Fruit fly (Drosophila melanogaster) whole organism, embryonic: Measurements from ENCODE around the gene FucTA.
A peak's percentile ranks its signal among the peaks of the same experiment; 100 is the strongest.

Source experiments
- Ada2b ChIP-seq: fragments of 200-800 bp; sonication (Bioruptor generic); IDR thresholded peaks from 2 replicates; pipeline ENCODE4 v1.3.6; 2022; ENCODE audit warnings: missing biosample characterization, missing genetic modification characterization
- Atf-2 ChIP-seq: fragments of 200-800 bp; sonication (Bioruptor generic); optimal IDR thresholded peaks from 2 replicates; lab custom pipeline; 2016; ENCODE audit warnings: missing biosample characterization, missing genetic modification characterization
- Bteb2 ChIP-seq: fragments of 200-800 bp; sonication (Bioruptor generic); optimal IDR thresholded peaks from 2 replicates; lab custom pipeline; 2016; ENCODE audit warnings: missing biosample characterization, missing genetic modification characterization
- CG10267 ChIP-seq: fragments of 200-800 bp; sonication (Bioruptor generic); optimal IDR thresholded peaks from 2 replicates; lab custom pipeline; 2018; ENCODE audit warnings: missing biosample characterization, mild to moderate bottlenecking, missing genetic modification characterization, moderate library complexity
- CG13775 ChIP-seq: fragments of 200-800 bp; sonication (Bioruptor generic); optimal IDR thresholded peaks from 3 replicates; lab custom pipeline; 2017; ENCODE audit warnings: missing biosample characterization, mild to moderate bottlenecking, missing genetic modification characterization
- CG13894 ChIP-seq: fragments of 200-800 bp; sonication (Bioruptor generic); optimal IDR thresholded peaks from 3 replicates; lab custom pipeline; 2018; ENCODE audit warnings: missing biosample characterization, mild to moderate bottlenecking, missing genetic modification characterization, moderate library complexity
- CG14965 ChIP-seq: fragments of 200-800 bp; sonication (Bioruptor generic); optimal IDR thresholded peaks from 2 replicates; lab custom pipeline; 2016; ENCODE audit warnings: missing biosample characterization, missing genetic modification characterization, borderline replicate concordance
- CG15269 ChIP-seq: fragments of 200-800 bp; sonication (Bioruptor generic); optimal IDR thresholded peaks from 2 replicates; lab custom pipeline; 2018; ENCODE audit warnings: missing biosample characterization, mild to moderate bottlenecking, missing genetic modification characterization, moderate library complexity
- CG15514 ChIP-seq: fragments of 200-800 bp; sonication (Bioruptor generic); optimal IDR thresholded peaks from 3 replicates; lab custom pipeline; 2017; ENCODE audit warnings: missing biosample characterization, missing genetic modification characterization, mild to moderate bottlenecking, moderate library complexity, missing genetic modification reagents
- CG15601 ChIP-seq: fragments of 200-800 bp; sonication (Bioruptor generic); optimal IDR thresholded peaks from 3 replicates; lab custom pipeline; 2019; ENCODE audit warnings: missing biosample characterization, mild to moderate bottlenecking, missing genetic modification characterization, moderate library complexity
- CG18764 ChIP-seq: fragments of 200-800 bp; sonication (Bioruptor generic); optimal IDR thresholded peaks from 3 replicates; lab custom pipeline; 2016; ENCODE audit warnings: missing biosample characterization, missing genetic modification characterization
- CG3407 ChIP-seq: fragments of 200-800 bp; sonication (Bioruptor generic); optimal IDR thresholded peaks from 2 replicates; lab custom pipeline; 2018; ENCODE audit warnings: missing biosample characterization, mild to moderate bottlenecking, missing genetic modification characterization
- CG3838 ChIP-seq: fragments of 200-800 bp; sonication (Bioruptor generic); optimal IDR thresholded peaks from 3 replicates; lab custom pipeline; 2016; ENCODE audit warnings: missing biosample characterization, missing genetic modification characterization
- CG4328 ChIP-seq: fragments of 200-800 bp; sonication (Bioruptor generic); optimal IDR thresholded peaks from 3 replicates; lab custom pipeline; 2017; ENCODE audit warnings: missing biosample characterization, missing genetic modification reagents, missing genetic modification characterization
- CG7556 ChIP-seq: fragments of 200-800 bp; sonication (Bioruptor generic); optimal IDR thresholded peaks from 2 replicates; lab custom pipeline; 2017; ENCODE audit warnings: missing biosample characterization, mild to moderate bottlenecking, missing genetic modification characterization
- CG7745 ChIP-seq: fragments of 200-800 bp; sonication (Bioruptor generic); optimal IDR thresholded peaks from 2 replicates; lab custom pipeline; 2018; ENCODE audit warnings: missing biosample characterization, mild to moderate bottlenecking, missing genetic modification characterization, moderate library complexity
- CG8281 ChIP-seq: fragments of 200-800 bp; sonication (Bioruptor generic); optimal IDR thresholded peaks from 2 replicates; lab custom pipeline; 2018; ENCODE audit warnings: missing biosample characterization, mild to moderate bottlenecking, missing genetic modification characterization, moderate library complexity
- CrebB ChIP-seq: fragments of 200-800 bp; sonication (Bioruptor generic); optimal IDR thresholded peaks from 3 replicates; lab custom pipeline; 2018; ENCODE audit warnings: missing biosample characterization, mild to moderate bottlenecking, missing genetic modification characterization
- Elba2 ChIP-seq: fragments of 200-800 bp; sonication (Bioruptor generic); optimal IDR thresholded peaks from 3 replicates; lab custom pipeline; 2016; ENCODE audit warnings: missing biosample characterization, missing genetic modification characterization
- H2.0 ChIP-seq: fragments of 200-800 bp; sonication (Bioruptor generic); IDR thresholded peaks from 2 replicates; pipeline ENCODE4 v1.3.6; 2022; ENCODE audit warnings: missing biosample characterization, missing genetic modification characterization
- Hand ChIP-seq: fragments of 200-800 bp; sonication (Bioruptor generic); optimal IDR thresholded peaks from 2 replicates; lab custom pipeline; 2017; ENCODE audit warnings: mild to moderate bottlenecking, missing biosample characterization, missing genetic modification reagents, missing genetic modification characterization
- Hsf ChIP-seq: fragments of 200-800 bp; sonication (Bioruptor generic); optimal IDR thresholded peaks from 3 replicates; lab custom pipeline; 2016; ENCODE audit warnings: missing biosample characterization, missing genetic modification characterization
- MTF-1 ChIP-seq: fragments of 200-800 bp; sonication (Bioruptor generic); optimal IDR thresholded peaks from 2 replicates; lab custom pipeline; 2018; ENCODE audit warnings: missing biosample characterization, mild to moderate bottlenecking, missing genetic modification characterization, borderline replicate concordance
- Med ChIP-seq: fragments of 200-800 bp; sonication (Bioruptor generic); peaks from one replicate; lab custom pipeline; 2016; ENCODE audit warnings: missing biosample characterization, missing genetic modification characterization, mild to moderate bottlenecking, inconsistent platforms, moderate library complexity
- Myb ChIP-seq: fragments of 200-800 bp; sonication (Bioruptor generic); optimal IDR thresholded peaks from 2 replicates; lab custom pipeline; 2016; ENCODE audit warnings: missing biosample characterization, missing genetic modification characterization
- Oli ChIP-seq: fragments of 200-800 bp; sonication (Bioruptor generic); optimal IDR thresholded peaks from 2 replicates; lab custom pipeline; 2018; ENCODE audit warnings: missing biosample characterization, mild to moderate bottlenecking, missing genetic modification characterization, moderate library complexity
- Sin3A ChIP-seq: fragments of >200 bp; optimal IDR thresholded peaks from 2 replicates; lab custom pipeline; 2018
- abd-A ChIP-seq: fragments of 200-800 bp; sonication (Bioruptor generic); optimal IDR thresholded peaks from 3 replicates; lab custom pipeline; 2019; ENCODE audit warnings: missing biosample characterization, mild to moderate bottlenecking, missing genetic modification characterization, moderate library complexity
- al ChIP-seq: fragments of 200-800 bp; sonication (Bioruptor generic); IDR thresholded peaks from 2 replicates; pipeline ENCODE4 v1.3.6; 2022; ENCODE audit warnings: missing biosample characterization, missing genetic modification characterization
- amos ChIP-seq: fragments of 200-800 bp; sonication (Bioruptor generic); IDR thresholded peaks from 2 replicates; pipeline ENCODE4 v1.3.6; 2022; ENCODE audit warnings: missing biosample characterization, missing genetic modification characterization; ENCODE audit not compliant: partially characterized antibody
- chif ChIP-seq, 2 experiments: fragments of 200-800 bp; sonication (Bioruptor generic); optimal IDR thresholded peaks; 3 replicates each; lab custom pipeline; 2016; ENCODE audit warnings: missing biosample characterization in 2 of 2, missing genetic modification characterization in 2 of 2
- chn ChIP-seq: fragments of 200-800 bp; sonication (Bioruptor generic); optimal IDR thresholded peaks from 2 replicates; lab custom pipeline; 2016; ENCODE audit warnings: missing biosample characterization, missing genetic modification characterization
- dmrt11E ChIP-seq: fragments of 200-800 bp; sonication (Bioruptor generic); optimal IDR thresholded peaks from 3 replicates; lab custom pipeline; 2018; ENCODE audit warnings: missing biosample characterization, mild to moderate bottlenecking, missing genetic modification characterization, moderate library complexity
- lmd ChIP-seq: fragments of 200-800 bp; sonication (Bioruptor generic); IDR thresholded peaks from 2 replicates; pipeline ENCODE4 v1.3.6; 2022; ENCODE audit warnings: missing biosample characterization, missing genetic modification characterization
- luna ChIP-seq: fragments of 200-800 bp; sonication (Bioruptor generic); optimal IDR thresholded peaks from 2 replicates; lab custom pipeline; 2016; ENCODE audit warnings: missing biosample characterization, missing genetic modification characterization
- mam ChIP-seq: fragments of 200-800 bp; sonication (Bioruptor generic); optimal IDR thresholded peaks from 3 replicates; lab custom pipeline; 2016; ENCODE audit warnings: missing biosample characterization, missing genetic modification characterization
- pfk ChIP-seq: fragments of 200-800 bp; sonication (Bioruptor generic); optimal IDR thresholded peaks from 2 replicates; lab custom pipeline; 2018; ENCODE audit warnings: missing biosample characterization, mild to moderate bottlenecking, missing genetic modification characterization, moderate library complexity
- rib ChIP-seq: fragments of 200-800 bp; sonication (Bioruptor generic); IDR thresholded peaks from 2 replicates; pipeline ENCODE4 v1.3.6; 2022; ENCODE audit warnings: missing biosample characterization, missing genetic modification characterization
- row ChIP-seq: fragments of 200-800 bp; sonication (Bioruptor generic); IDR thresholded peaks from 3 replicates; pipeline ENCODE4 v1.3.6; 2022; ENCODE audit warnings: missing biosample characterization, missing genetic modification characterization
- sens-2 ChIP-seq: fragments of 200-800 bp; sonication (Bioruptor generic); IDR thresholded peaks from 2 replicates; pipeline ENCODE4 v1.3.6; 2022; ENCODE audit warnings: missing biosample characterization, missing genetic modification characterization
- seq ChIP-seq: fragments of 200-800 bp; sonication (Bioruptor generic); IDR thresholded peaks from 2 replicates; pipeline ENCODE4 v1.3.6; 2022; ENCODE audit warnings: missing biosample characterization, missing genetic modification characterization
- slp2 ChIP-seq: fragments of 200-800 bp; sonication (Bioruptor generic); optimal IDR thresholded peaks from 2 replicates; lab custom pipeline; 2016; ENCODE audit warnings: missing biosample characterization, missing genetic modification characterization
- sob ChIP-seq: fragments of 200-800 bp; sonication (Bioruptor generic); IDR thresholded peaks from 2 replicates; pipeline ENCODE4 v1.3.6; 2022; ENCODE audit warnings: missing biosample characterization, missing genetic modification characterization
- stc ChIP-seq: fragments of 200-800 bp; sonication (Bioruptor generic); IDR thresholded peaks from 2 replicates; pipeline ENCODE4 v1.3.6; 2022; ENCODE audit warnings: missing biosample characterization, missing genetic modification characterization
- ttk ChIP-seq: fragments of 200-800 bp; sonication (Bioruptor generic); IDR thresholded peaks from 2 replicates; pipeline ENCODE4 v2.1.2; 2022; ENCODE audit warnings: missing biosample characterization, missing genetic modification characterization
- wek ChIP-seq: fragments of 200-800 bp; sonication (Bioruptor generic); optimal IDR thresholded peaks from 3 replicates; lab custom pipeline; 2018; ENCODE audit warnings: missing biosample characterization, mild to moderate bottlenecking, missing genetic modification characterization, moderate library complexity
- z ChIP-seq: fragments of 200-800 bp; sonication (Bioruptor generic); IDR thresholded peaks from 3 replicates; pipeline ENCODE4 v1.3.6; 2022; ENCODE audit warnings: missing biosample characterization, missing genetic modification characterization
- zen ChIP-seq: fragments of 200-800 bp; sonication (Bioruptor generic); optimal IDR thresholded peaks from 3 replicates; lab custom pipeline; 2018; ENCODE audit warnings: missing biosample characterization, mild to moderate bottlenecking, missing genetic modification characterization, moderate library complexity
- zf30C ChIP-seq: fragments of 200-800 bp; sonication (Bioruptor generic); optimal IDR thresholded peaks from 3 replicates; lab custom pipeline; 2018; ENCODE audit warnings: missing biosample characterization, mild to moderate bottlenecking, missing genetic modification characterization

FucTA gene

dm6 chr3L:15098659-15099512 lies 48.1 kb upstream of the FucTA start (continued):
- TF ChIP-seq CG14965 (peak; percentile 5), Med (GFP tag; lab: Kevin White, UChicago) (peak; percentile 55), H2.0 (peak; percentile 63), Elba2 (GFP tag; lab: Kevin White, UChicago) (no peak), pfk (GFP tag; lab: Kevin White, UChicago) (peak; percentile 40), CG15601 (peak; percentile 85), Oli (peak; percentile 80), CG15514 (GFP tag; lab: Kevin White, UChicago) (peak; percentile 82), Hand (GFP tag; lab: Kevin White, UChicago) (peak; percentile 77), rib (no peak; the same call in 1 of the 2 replicates), zf30C (GFP tag; lab: Kevin White, UChicago) (peak; percentile 91), CG18764 (GFP tag; lab: Kevin White, UChicago) (peak; percentile 87), CG13894 (tag; lab: Kevin White, UChicago) (peak; percentile 87), sob (peak; percentile 47; the same call in 1 of the 2 replicates), CG7556 (GFP tag; lab: Kevin White, UChicago) (peak; percentile 93), mam (GFP tag; lab: Kevin White, UChicago) (no peak), CG13775 (GFP tag; lab: Kevin White, UChicago) (peak; percentile 75), stc (GFP tag; lab: Robert Waterston, UW) (peak; percentile 93), CG8281 (tag; lab: Kevin White, UChicago) (peak; percentile 34), row (GFP tag; lab: Robert Waterston, UW) (peak; percentile 74), amos (no peak), CG4328 (GFP tag; lab: Kevin White, UChicago) (peak; percentile 82), CG7745 (no peak), Ada2b (GFP tag; lab: Robert Waterston, UW) (peak; percentile 82), Atf-2 (peak; percentile 0), CG10267 (tag; lab: Kevin White, UChicago) (peak; percentile 94), abd-A (tag; lab: Kevin White, UChicago) (peak; percentile 53), Myb (GFP tag; lab: Kevin White, UChicago) (no peak), Sin3A (no peak), Bteb2 (no peak), al (GFP tag; lab: Robert Waterston, UW) (peak; percentile 69), CG3407 (peak; percentile 79), seq (GFP tag; lab: Robert Waterston, UW) (peak; percentile 34; the same call in 1 of the 2 replicates), ttk (GFP tag; lab: Robert Waterston, UW) (peak; percentile 84), wek (no peak), z (GFP tag; lab: Robert Waterston, UW) (no peak), CG3838 (GFP tag; lab: Kevin White, UChicago) (no peak), chn (GFP tag; lab: Kevin White, UChicago) (no peak), lmd (peak; percentile 86), MTF-1 (GFP tag; lab: Kevin White, UChicago) (peak; percentile 86), slp2 (no peak), CG15269 (tag; lab: Kevin White, UChicago) (peak; percentile 82), Hsf (GFP tag; lab: Kevin White, UChicago) (peak; percentile 45), sens-2 (GFP tag; lab: Robert Waterston, UW) (0 out of 2 replicates have a peak, but pooled peaks have one; percentile 5), dmrt11E (peak; percentile 84), zen (tag; lab: Kevin White, UChicago) (peak; percentile 89), luna (GFP tag; lab: Kevin White, UChicago) (no peak), chif (GFP tag; optimal IDR thresholded peaks at IDR 0.05; lab: Kevin White, UChicago) (no peak), CrebB (tag; lab: Kevin White, UChicago) (peak; percentile 50)
